Worm (Caenorhabditis elegans) whole organism, midembryonic: ENCODE results near the gene ctsa-2.
A peak's percentile ranks its signal among the peaks of the same experiment; 100 is the strongest.

Source experiments
- T22C8.4 ChIP-seq: fragments of 200-800 bp; sonication (Bioruptor generic); IDR thresholded peaks from 2 replicates; pipeline ENCODE4 v1.3.6; 2022; ENCODE audit warnings: missing genetic modification characterization, missing compliant biosample characterization
- cog-1 ChIP-seq: sonication (generic microtip); optimal IDR thresholded peaks from 2 replicates; lab custom pipeline; 2016; ENCODE audit warnings: missing genetic modification characterization, missing compliant biosample characterization
- flt-1 ChIP-seq: fragments of 200-800 bp; sonication (Bioruptor generic); IDR thresholded peaks from 2 replicates; pipeline ENCODE4 v1.3.6; 2022; ENCODE audit warnings: missing genetic modification characterization, missing compliant biosample characterization
- klf-2 ChIP-seq: fragments of 200-800 bp; sonication (Bioruptor generic); conservative IDR thresholded peaks from 2 replicates; pipeline ENCODE4 v1.3.6; 2022; ENCODE audit warnings: missing genetic modification reagents, missing genetic modification characterization, missing compliant biosample characterization
- med-1 ChIP-seq: sonication (generic microtip); optimal IDR thresholded peaks from 2 replicates; lab custom pipeline; 2017; ENCODE audit warnings: missing genetic modification characterization, mild to moderate bottlenecking, missing compliant biosample characterization, antibody characterized with exemption, missing genetic modification reagents; ENCODE audit not compliant: insufficient read depth
- ref-1 ChIP-seq: fragments of 200-800 bp; sonication (Bioruptor generic); conservative IDR thresholded peaks from 2 replicates; pipeline ENCODE4 v1.3.6; 2022; ENCODE audit warnings: missing genetic modification reagents, missing genetic modification characterization, missing compliant biosample characterization
- tab-1 ChIP-seq: fragments of 200-800 bp; sonication (Bioruptor generic); IDR thresholded peaks from 2 replicates; pipeline ENCODE4 v1.3.6; 2022; ENCODE audit warnings: missing genetic modification characterization, missing compliant biosample characterization
- ztf-23 ChIP-seq: fragments of 200-800 bp; sonication (Bioruptor generic); IDR thresholded peaks from 2 replicates; pipeline ENCODE4 v1.3.6; 2022; ENCODE audit warnings: missing genetic modification reagents, missing genetic modification characterization, missing compliant biosample characterization
- ztf-29 ChIP-seq: fragments of 200-800 bp; sonication (Bioruptor generic); IDR thresholded peaks from 2 replicates; pipeline ENCODE4 v1.3.6; 2022; ENCODE audit warnings: missing genetic modification reagents, missing genetic modification characterization, missing compliant biosample characterization

Gene ctsa-2

DNA sequence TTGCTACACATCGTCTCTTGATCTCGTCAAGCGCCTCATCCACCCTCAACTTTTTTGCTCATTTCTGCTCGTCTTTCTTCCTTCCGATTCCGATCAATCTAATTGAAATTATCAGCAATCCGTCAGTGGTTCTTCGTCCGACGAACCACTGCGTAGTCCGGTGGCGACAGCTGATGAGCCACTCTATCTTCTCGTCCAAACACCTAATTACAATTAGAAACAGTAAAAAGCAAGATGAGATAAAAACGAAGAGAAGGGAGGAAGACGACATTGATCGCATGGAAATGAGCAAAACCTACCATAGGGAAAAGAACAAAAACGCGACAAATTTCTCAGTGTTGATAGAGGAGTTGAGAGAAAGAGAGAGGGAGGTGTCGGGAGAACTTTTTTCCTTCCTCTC is 31.0 kb downstream of the ctsa-2 start:
- TF ChIP-seq ztf-29 (no peak), klf-2 (GFP tag; lab: Robert Waterston, UW) (no peak), tab-1 (GFP tag; lab: Robert Waterston, UW) (no peak), T22C8.4 (GFP tag; lab: Robert Waterston, UW) (no peak), ztf-23 (no peak), flt-1 (GFP tag; lab: Robert Waterston, UW) (no peak), med-1 (no peak), cog-1 (tag; lab: Kevin White, UChicago) (no peak), ref-1 (GFP tag; lab: Robert Waterston, UW) (no peak)

DNA sequence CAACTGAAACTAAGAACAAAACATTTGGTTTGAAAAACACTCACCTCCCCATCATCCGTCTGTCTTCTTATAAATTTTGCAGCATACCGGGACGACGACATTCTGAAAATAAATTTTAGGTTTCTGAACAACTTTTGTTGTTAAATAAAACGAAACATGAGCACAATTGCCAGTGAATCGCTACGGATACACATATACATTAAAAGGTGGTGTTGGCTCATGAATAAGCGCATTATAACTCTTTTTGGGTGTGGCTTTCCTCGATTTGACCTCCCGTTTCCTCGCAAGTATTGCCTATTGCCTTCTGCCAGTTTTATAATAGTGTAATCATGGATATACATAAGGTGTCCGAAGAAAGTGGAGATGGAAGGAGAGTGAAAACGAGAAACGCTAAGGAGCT is 38.9 kb downstream of the ctsa-2 start, which contains the start of gene igcm-2:
igcm-2 (minus strand) TSS at position 101 of the 400 bp plus-strand sequence.
- TF ChIP-seq flt-1 (GFP tag; lab: Robert Waterston, UW) (no peak), cog-1 (tag; lab: Kevin White, UChicago) (no peak), med-1 (no peak), ref-1 (GFP tag; lab: Robert Waterston, UW) (no peak), klf-2 (GFP tag; lab: Robert Waterston, UW) (no peak), tab-1 (GFP tag; lab: Robert Waterston, UW) (no peak), T22C8.4 (GFP tag; lab: Robert Waterston, UW) (no peak)

DNA sequence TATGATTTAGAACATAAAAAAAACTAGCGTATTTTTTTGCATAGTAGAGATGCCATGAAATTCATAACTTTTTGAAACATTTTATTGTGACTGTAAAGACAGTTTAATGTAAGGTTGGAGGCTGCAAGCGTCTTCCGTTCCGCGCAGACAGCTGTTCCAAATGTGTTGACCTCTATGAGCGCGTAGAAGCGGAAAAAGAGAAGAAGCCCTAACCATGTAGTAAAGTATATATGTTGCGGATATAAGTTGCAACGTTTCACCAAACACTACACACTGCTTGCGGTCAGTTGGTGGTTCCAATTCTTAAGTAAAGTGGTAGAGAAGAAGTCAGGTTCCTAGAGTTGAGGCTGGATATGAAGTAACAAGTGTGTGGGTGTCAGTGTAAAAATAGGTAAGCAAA is 41.8 kb downstream of the ctsa-2 start:
- TF ChIP-seq ztf-29: no peak
- TF ChIP-seq klf-2 (GFP tag; lab: Robert Waterston, UW): no peak
- no peak for TF ChIP-seq ref-1 (GFP tag; lab: Robert Waterston, UW)

DNA sequence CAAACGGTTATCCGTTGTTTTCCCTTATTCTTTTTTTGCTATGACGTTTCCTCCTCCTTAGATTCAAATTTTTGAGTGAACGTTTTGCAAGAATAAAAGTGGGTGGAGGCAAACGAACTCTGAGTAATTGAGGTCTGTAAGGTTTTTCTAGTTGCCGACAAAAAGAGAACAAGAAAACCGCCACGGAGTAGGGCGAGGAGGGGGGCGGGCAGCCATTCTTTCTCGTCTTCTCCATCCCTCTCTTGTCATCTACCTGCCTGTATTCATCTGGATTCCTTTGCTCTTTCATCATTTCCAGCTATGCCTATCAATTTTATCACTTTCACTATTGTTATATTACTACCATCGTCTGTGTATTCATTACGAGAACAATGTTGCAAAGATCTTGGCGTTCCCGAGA is 45.2 kb downstream of the ctsa-2 start, which contains the start of gene igdb-3:
igdb-3 (plus strand) TSS at position 301 of the 400 bp plus-strand sequence.
- TF ChIP-seq med-1 (no peak), T22C8.4 (GFP tag; lab: Robert Waterston, UW) (no peak), ztf-23 (no peak), ref-1 (GFP tag; lab: Robert Waterston, UW) (no peak), ztf-29 (no peak), flt-1 (GFP tag; lab: Robert Waterston, UW) (no peak), cog-1 (tag; lab: Kevin White, UChicago) (no peak), klf-2 (GFP tag; lab: Robert Waterston, UW) (no peak), tab-1 (GFP tag; lab: Robert Waterston, UW) (no peak)

DNA sequence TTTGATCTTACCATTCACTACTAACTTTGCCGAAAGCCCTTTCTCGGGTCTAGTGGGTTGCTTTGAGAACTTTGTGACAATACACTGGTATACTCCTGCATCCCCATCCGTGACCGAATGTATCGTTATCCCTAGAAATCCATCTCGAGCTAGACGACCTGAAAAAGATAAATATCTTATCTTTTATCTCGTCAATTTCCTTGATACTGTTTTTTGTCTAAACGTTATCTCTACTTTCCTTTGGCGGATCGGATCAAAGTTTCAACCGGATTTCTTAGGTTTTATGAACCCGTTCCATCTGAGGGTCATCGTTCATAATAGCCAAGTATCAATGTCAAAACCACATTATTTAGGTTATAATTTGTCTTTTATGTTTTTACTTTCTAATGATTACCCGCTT is 45.9 kb downstream of the ctsa-2 start:
- TF ChIP-seq ref-1 (GFP tag; lab: Robert Waterston, UW) (no peak), klf-2 (GFP tag; lab: Robert Waterston, UW) (no peak), tab-1 (GFP tag; lab: Robert Waterston, UW) (no peak), T22C8.4 (GFP tag; lab: Robert Waterston, UW) (no peak), ztf-23 (no peak), med-1 (no peak), cog-1 (tag; lab: Kevin White, UChicago) (no peak), flt-1 (GFP tag; lab: Robert Waterston, UW) (no peak), ztf-29 (no peak)

DNA sequence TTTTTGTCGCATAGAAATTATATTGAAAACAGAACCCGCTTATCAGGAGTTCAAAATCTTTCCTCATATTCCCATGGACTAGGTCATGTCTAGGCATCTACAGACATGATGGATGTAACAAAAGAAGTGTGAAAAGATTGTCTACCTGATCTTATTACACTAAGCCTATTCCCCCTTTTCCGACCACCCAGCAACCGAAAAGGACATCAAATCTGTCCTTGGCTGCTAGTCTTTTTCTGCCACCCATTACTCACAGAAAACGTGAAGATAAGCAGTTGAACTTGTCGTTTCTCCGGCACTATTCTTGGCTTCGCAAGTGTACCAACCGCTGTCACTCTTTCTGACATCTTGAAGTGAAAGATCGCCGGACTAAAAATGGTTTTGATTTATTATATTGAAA is 47.5 kb downstream of the ctsa-2 start:
- no peak for TF ChIP-seq ztf-29
- TF ChIP-seq klf-2 (GFP tag; lab: Robert Waterston, UW): no peak
- no peak for TF ChIP-seq ref-1 (GFP tag; lab: Robert Waterston, UW)
- no peak for TF ChIP-seq flt-1 (GFP tag; lab: Robert Waterston, UW)
- no peak for TF ChIP-seq med-1
- TF ChIP-seq ztf-23: no peak
- TF ChIP-seq tab-1 (GFP tag; lab: Robert Waterston, UW): no peak
- no peak for TF ChIP-seq cog-1 (tag; lab: Kevin White, UChicago)
- TF ChIP-seq T22C8.4 (GFP tag; lab: Robert Waterston, UW): no peak

DNA sequence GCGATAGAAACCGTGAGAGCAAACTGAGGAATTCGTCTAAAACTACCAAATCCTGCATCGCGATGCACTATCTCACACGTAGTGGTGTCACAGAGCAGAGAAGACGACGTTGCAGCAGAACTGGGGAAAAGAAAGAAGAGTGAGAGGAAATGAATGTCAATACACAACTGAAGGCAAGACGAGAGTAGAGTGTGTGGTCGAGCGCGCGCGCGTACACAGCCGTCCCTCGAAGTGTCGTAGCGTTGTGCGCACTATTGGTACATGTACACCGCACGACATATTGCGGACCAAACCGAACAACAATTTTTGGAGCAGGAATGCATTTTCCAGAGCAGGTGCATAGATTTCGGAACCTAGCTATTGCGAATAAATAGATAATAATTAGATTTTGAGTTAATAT is 52.0 kb downstream of the ctsa-2 start:
- TF ChIP-seq ref-1 (GFP tag; lab: Robert Waterston, UW) (no peak), cog-1 (tag; lab: Kevin White, UChicago) (peak; percentile 67), flt-1 (GFP tag; lab: Robert Waterston, UW) (peak; percentile 75), med-1 (no peak), ztf-23 (0 out of 2 replicates have a peak, but pooled peaks have one; percentile 27), tab-1 (GFP tag; lab: Robert Waterston, UW) (peak; percentile 37; the same call in 1 of the 2 replicates), T22C8.4 (GFP tag; lab: Robert Waterston, UW) (no peak), klf-2 (GFP tag; lab: Robert Waterston, UW) (no peak)

DNA sequence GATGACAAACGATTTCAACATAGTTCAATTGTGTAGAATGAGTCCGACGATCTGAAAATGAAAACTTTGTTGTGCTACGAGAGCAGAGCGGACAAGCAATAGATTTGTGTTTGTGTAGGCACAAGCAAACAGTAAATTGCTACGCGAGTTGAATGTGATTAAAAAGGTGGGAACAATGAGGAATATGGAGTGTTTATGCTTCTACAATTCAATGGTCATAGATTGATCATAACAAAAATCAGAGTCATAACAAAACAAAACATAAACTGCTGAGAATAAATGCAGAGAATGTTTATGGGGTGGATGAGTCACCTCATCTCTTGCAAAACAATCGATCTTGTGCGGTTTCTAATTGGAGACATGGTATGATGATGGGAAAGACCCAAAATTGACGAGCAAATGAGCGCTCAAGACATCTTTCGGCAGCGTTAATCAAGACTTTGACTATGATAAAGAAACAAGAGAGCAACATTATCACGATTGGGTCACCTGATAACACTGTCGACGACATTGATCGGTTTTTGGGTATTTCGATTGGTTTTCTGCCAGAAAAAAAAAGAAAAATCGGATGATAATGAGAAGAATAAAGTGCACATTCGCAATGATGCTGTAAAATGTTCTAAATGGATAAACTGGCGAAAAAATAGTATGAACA is 52.6 kb downstream of the ctsa-2 start, which contains the start of gene lmp-1:
lmp-1 (minus strand) TSS at position 51 of the 655 bp plus-strand sequence.
- TF ChIP-seq ztf-29 (no peak), flt-1 (GFP tag; lab: Robert Waterston, UW) (no peak), ref-1 (GFP tag; lab: Robert Waterston, UW) (no peak), cog-1 (tag; lab: Kevin White, UChicago) (no peak), klf-2 (GFP tag; lab: Robert Waterston, UW) (no peak), tab-1 (GFP tag; lab: Robert Waterston, UW) (no peak), ztf-23 (no peak), med-1 (no peak), T22C8.4 (GFP tag; lab: Robert Waterston, UW) (no peak)

DNA sequence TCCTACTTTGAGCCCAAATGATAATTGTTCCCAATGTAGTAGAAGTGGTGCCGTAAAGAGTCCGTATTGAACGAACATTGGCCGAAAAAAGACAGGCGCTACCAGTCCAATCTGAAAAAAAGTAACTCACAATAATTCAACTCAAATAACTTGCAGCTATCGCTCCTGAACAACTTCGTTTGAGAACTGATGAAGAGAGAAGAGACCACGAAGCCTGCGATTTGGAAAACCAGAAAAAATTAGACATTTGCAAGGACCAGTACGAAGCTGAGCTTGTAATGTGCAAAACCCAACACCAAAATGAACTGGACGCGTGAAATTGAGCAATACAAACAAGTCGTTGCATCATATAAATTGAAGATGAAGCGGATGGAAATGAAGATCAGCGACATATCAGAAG is 56.0 kb downstream of the ctsa-2 start, which contains the start of gene C03B1.1:
C03B1.1 (plus strand) TSS at position 301 of the 400 bp plus-strand sequence.
- TF ChIP-seq ref-1 (GFP tag; lab: Robert Waterston, UW) (no peak), ztf-29 (no peak), klf-2 (GFP tag; lab: Robert Waterston, UW) (no peak), ztf-23 (no peak), tab-1 (GFP tag; lab: Robert Waterston, UW) (no peak), T22C8.4 (GFP tag; lab: Robert Waterston, UW) (no peak), med-1 (no peak), cog-1 (tag; lab: Kevin White, UChicago) (no peak), flt-1 (GFP tag; lab: Robert Waterston, UW) (no peak)
